Worm (Caenorhabditis elegans): Measurements from ENCODE around the gene C14B9.8.

- TF ChIP-seq ama-1 (optimal IDR thresholded peaks at IDR 0.05), result no peak
- peak in 1 of 2 experiments; percentile 57 for TF ChIP-seq ama-1 (GFP tag; optimal IDR thresholded peaks at IDR 0.05)
- no peak for TF ChIP-seq snpc-4 (GFP tag; optimal IDR thresholded peaks at IDR 0.05)
- peak in 2 of 4 experiments; percentile 38 to 57 for TF ChIP-seq snpc-4 (tag; optimal IDR thresholded peaks at IDR 0.05)
- peak; percentile 65; the same call in 1 of the 2 replicates for TF ChIP-seq nfyb-1 (GFP tag; IDR thresholded peaks at IDR 0.05)
- TF ChIP-seq rpc-1 (optimal IDR thresholded peaks at IDR 0.05), result peak; percentile 71
- TF ChIP-seq rpc-1 (tag; optimal IDR thresholded peaks at IDR 0.05), result peak; percentile 82
- peak; percentile 7 for TF ChIP-seq lsl-1 (GFP tag; optimal IDR thresholded peaks at IDR 0.05)
- TF ChIP-seq B0035.1 (tag; optimal IDR thresholded peaks at IDR 0.05), result no peak
- TF ChIP-seq cebp-2 (GFP tag; IDR thresholded peaks at IDR 0.05), result no peak
- TF ChIP-seq rec-8 (tag; optimal IDR thresholded peaks at IDR 0.05), result no peak
These were observed 38.0 kb downstream of the C14B9.8 start for ce11 chrIII:8106476-8106875.
